Fruit fly (Drosophila melanogaster) whole organism, embryonic: ENCODE results near the gene sbr.

Source experiments
- CG10147 ChIP-seq: fragments of 200-800 bp; sonication (Bioruptor generic); optimal IDR thresholded peaks from 2 replicates; lab custom pipeline; 2019; ENCODE audit warnings: missing biosample characterization, mild to moderate bottlenecking, missing genetic modification characterization, moderate library complexity
- CG10209 ChIP-seq: fragments of 200-800 bp; sonication (Bioruptor generic); optimal IDR thresholded peaks from 3 replicates; lab custom pipeline; 2017; ENCODE audit warnings: missing biosample characterization, mild to moderate bottlenecking, missing genetic modification characterization, missing genetic modification reagents
- CG10267 ChIP-seq: fragments of 200-800 bp; sonication (Bioruptor generic); optimal IDR thresholded peaks from 2 replicates; lab custom pipeline; 2018; ENCODE audit warnings: missing biosample characterization, mild to moderate bottlenecking, missing genetic modification characterization, moderate library complexity
- CG10979 ChIP-seq: fragments of 200-800 bp; sonication (Bioruptor generic); optimal IDR thresholded peaks from 2 replicates; lab custom pipeline; 2018; ENCODE audit warnings: missing biosample characterization, mild to moderate bottlenecking, missing genetic modification characterization, moderate library complexity
- CG12659 ChIP-seq: fragments of 200-800 bp; sonication (Bioruptor generic); optimal IDR thresholded peaks from 3 replicates; lab custom pipeline; 2017; ENCODE audit warnings: mild to moderate bottlenecking, missing biosample characterization, missing genetic modification reagents, missing genetic modification characterization
- CG13424 ChIP-seq: fragments of 200-800 bp; sonication (Bioruptor generic); optimal IDR thresholded peaks from 2 replicates; lab custom pipeline; 2019; ENCODE audit warnings: missing biosample characterization, mild to moderate bottlenecking, missing genetic modification characterization, moderate library complexity
- CG15479 ChIP-seq: fragments of 200-800 bp; sonication (Bioruptor generic); optimal IDR thresholded peaks from 3 replicates; lab custom pipeline; 2019; ENCODE audit warnings: missing biosample characterization, mild to moderate bottlenecking, missing genetic modification characterization, moderate library complexity
- CG15514 ChIP-seq: fragments of 200-800 bp; sonication (Bioruptor generic); optimal IDR thresholded peaks from 3 replicates; lab custom pipeline; 2017; ENCODE audit warnings: missing biosample characterization, missing genetic modification characterization, mild to moderate bottlenecking, moderate library complexity, missing genetic modification reagents
- CG16813 ChIP-seq: fragments of 200-800 bp; sonication (Bioruptor generic); IDR thresholded peaks from 3 replicates; pipeline ENCODE4 v1.3.6; 2022; ENCODE audit warnings: missing biosample characterization, missing genetic modification characterization; ENCODE audit not compliant: partially characterized antibody
- CG18476 ChIP-seq: fragments of 200-800 bp; sonication (Bioruptor generic); optimal IDR thresholded peaks from 2 replicates; lab custom pipeline; 2016; ENCODE audit warnings: missing biosample characterization, mild to moderate bottlenecking, missing genetic modification characterization
- CG2202 ChIP-seq: fragments of 200-800 bp; sonication (Bioruptor generic); optimal IDR thresholded peaks from 2 replicates; lab custom pipeline; 2018; ENCODE audit warnings: missing biosample characterization, mild to moderate bottlenecking, missing genetic modification characterization
- CG34422 ChIP-seq: fragments of 200-800 bp; sonication (Bioruptor generic); IDR thresholded peaks from 3 replicates; pipeline ENCODE4 v1.3.6; 2022; ENCODE audit warnings: missing biosample characterization, missing genetic modification characterization
- CG3838 ChIP-seq: fragments of 200-800 bp; sonication (Bioruptor generic); optimal IDR thresholded peaks from 3 replicates; lab custom pipeline; 2016; ENCODE audit warnings: missing biosample characterization, missing genetic modification characterization
- CG4617 ChIP-seq: fragments of 200-800 bp; sonication (Bioruptor generic); optimal IDR thresholded peaks from 3 replicates; lab custom pipeline; 2016; ENCODE audit warnings: missing biosample characterization, missing genetic modification characterization, borderline replicate concordance
- CG6791 ChIP-seq: fragments of 200-800 bp; sonication (Bioruptor generic); IDR thresholded peaks from 3 replicates; pipeline ENCODE4 v1.3.6; 2022; ENCODE audit warnings: missing biosample characterization, missing genetic modification characterization; ENCODE audit not compliant: partially characterized antibody
- CG8924 ChIP-seq: fragments of 200-800 bp; optimal IDR thresholded peaks from 3 replicates; lab custom pipeline; 2019; ENCODE audit warnings: missing biosample characterization, mild to moderate bottlenecking, missing genetic modification characterization, moderate library complexity
- CG9797 ChIP-seq: fragments of 200-800 bp; sonication (Bioruptor generic); optimal IDR thresholded peaks from 3 replicates; lab custom pipeline; 2018; ENCODE audit warnings: missing biosample characterization, mild to moderate bottlenecking, missing genetic modification characterization
- CTCF ChIP-seq: fragments of 200-800 bp; sonication (Bioruptor generic); optimal IDR thresholded peaks from 2 replicates; lab custom pipeline; 2017; ENCODE audit warnings: missing biosample characterization, mild to moderate bottlenecking, missing genetic modification characterization, moderate library complexity
- CoRest ChIP-seq: fragments of 200-800 bp; sonication (Bioruptor generic); optimal IDR thresholded peaks from 3 replicates; lab custom pipeline; 2018; ENCODE audit warnings: missing biosample characterization, mild to moderate bottlenecking, missing genetic modification characterization, moderate library complexity
- Dll ChIP-seq: fragments of 200-800 bp; sonication (Bioruptor generic); IDR thresholded peaks from 4 replicates; pipeline ENCODE4 v1.3.6; 2022; ENCODE audit warnings: missing biosample characterization, missing genetic modification characterization; ENCODE audit not compliant: partially characterized antibody
- Dref ChIP-seq: fragments of 200-800 bp; sonication (Bioruptor generic); IDR thresholded peaks from 2 replicates; pipeline ENCODE4 v1.3.6; 2022; ENCODE audit warnings: missing biosample characterization, missing genetic modification characterization
- Eip74EF ChIP-seq, 2 experiments: fragments of 200-800 bp in 1 of 2; fragments of >200 bp in 1 of 2; sonication (Bioruptor generic) in 1 of 2; optimal IDR thresholded peaks; 2 replicates each; lab custom pipeline; 2017 to 2019; ENCODE audit warnings: missing biosample characterization in 2 of 2, missing genetic modification characterization in 2 of 2, mild to moderate bottlenecking in 1 of 2, moderate library complexity in 1 of 2
- Elba2 ChIP-seq: fragments of 200-800 bp; sonication (Bioruptor generic); optimal IDR thresholded peaks from 3 replicates; lab custom pipeline; 2016; ENCODE audit warnings: missing biosample characterization, missing genetic modification characterization
- Ets97D ChIP-seq: fragments of 200-800 bp; sonication (Bioruptor generic); optimal IDR thresholded peaks from 3 replicates; lab custom pipeline; 2016; ENCODE audit warnings: missing biosample characterization, missing genetic modification characterization
- HLH4C ChIP-seq: fragments of 200-800 bp; sonication (Bioruptor generic); IDR thresholded peaks from 3 replicates; pipeline ENCODE4 v1.3.6; 2022; ENCODE audit warnings: missing biosample characterization, missing genetic modification characterization; ENCODE audit not compliant: partially characterized antibody
- MBD-R2 ChIP-seq: fragments of 200-800 bp; sonication (Bioruptor generic); IDR thresholded peaks from 2 replicates; pipeline ENCODE4 v1.3.6; 2022; ENCODE audit warnings: missing biosample characterization, missing genetic modification characterization
- Sox102F ChIP-seq: fragments of 200-800 bp; sonication (Bioruptor generic); optimal IDR thresholded peaks from 2 replicates; lab custom pipeline; 2018; ENCODE audit warnings: missing biosample characterization, mild to moderate bottlenecking, missing genetic modification characterization, moderate library complexity
- Sry-β ChIP-seq: fragments of 200-800 bp; sonication (Bioruptor generic); optimal IDR thresholded peaks from 2 replicates; lab custom pipeline; 2018; ENCODE audit warnings: missing biosample characterization, mild to moderate bottlenecking, missing genetic modification characterization, moderate library complexity
- Ssrp ChIP-seq: fragments of 200-800 bp; sonication (Bioruptor generic); optimal IDR thresholded peaks from 2 replicates; lab custom pipeline; 2018; ENCODE audit warnings: missing biosample characterization, mild to moderate bottlenecking, missing genetic modification characterization, moderate library complexity
- Usf ChIP-seq: fragments of 200-800 bp; sonication (Bioruptor generic); optimal IDR thresholded peaks from 2 replicates; lab custom pipeline; 2017; ENCODE audit warnings: missing genotype, missing biosample characterization, missing genetic modification characterization
- YL-1 ChIP-seq: fragments of 200-800 bp; sonication (Bioruptor generic); optimal IDR thresholded peaks from 3 replicates; lab custom pipeline; 2017; ENCODE audit warnings: missing biosample characterization, mild to moderate bottlenecking, missing genetic modification characterization
- az2 ChIP-seq: fragments of 200-800 bp; sonication (Bioruptor generic); optimal IDR thresholded peaks from 3 replicates; lab custom pipeline; 2016; ENCODE audit warnings: missing biosample characterization, missing genetic modification characterization
- bbx ChIP-seq: fragments of 200-800 bp; sonication (Bioruptor generic); IDR thresholded peaks from 2 replicates; pipeline ENCODE4 v1.3.6; 2022; ENCODE audit warnings: missing biosample characterization, missing genetic modification characterization; ENCODE audit not compliant: partially characterized antibody
- chn ChIP-seq: fragments of 200-800 bp; sonication (Bioruptor generic); optimal IDR thresholded peaks from 2 replicates; lab custom pipeline; 2016; ENCODE audit warnings: missing biosample characterization, missing genetic modification characterization
- croc ChIP-seq: fragments of 200-800 bp; sonication (Bioruptor generic); conservative IDR thresholded peaks from 3 replicates; pipeline ENCODE4 v1.3.6; 2022; ENCODE audit warnings: missing biosample characterization, missing genetic modification characterization
- danr ChIP-seq: fragments of 200-800 bp; sonication (Bioruptor generic); IDR thresholded peaks from 2 replicates; pipeline ENCODE4 v1.3.6; 2022; ENCODE audit warnings: missing biosample characterization, missing genetic modification characterization
- disco-r ChIP-seq: fragments of 200-800 bp; sonication (Bioruptor generic); optimal IDR thresholded peaks from 2 replicates; lab custom pipeline; 2016; ENCODE audit warnings: missing biosample characterization, missing genetic modification characterization
- dmrt99B ChIP-seq: fragments of 200-800 bp; sonication (Bioruptor generic); optimal IDR thresholded peaks from 2 replicates; lab custom pipeline; 2018; ENCODE audit warnings: missing biosample characterization, mild to moderate bottlenecking, missing genetic modification characterization, moderate library complexity
- eve ChIP-seq, 2 experiments: fragments of >200 bp; optimal IDR thresholded peaks; 2 replicates each; lab custom pipeline; 2017; ENCODE audit warnings: missing biosample characterization in 2 of 2, missing genetic modification characterization in 2 of 2
- gfzf ChIP-seq: fragments of 200-800 bp; sonication (Bioruptor generic); optimal IDR thresholded peaks from 2 replicates; lab custom pipeline; 2016; ENCODE audit warnings: missing biosample characterization, mild to moderate bottlenecking, missing genetic modification characterization, moderate library complexity
- gro ChIP-seq: fragments of 200-800 bp; sonication (Bioruptor generic); optimal IDR thresholded peaks from 2 replicates; lab custom pipeline; 2016; ENCODE audit warnings: missing biosample characterization, missing genetic modification characterization
- gt ChIP-seq: fragments of 200-800 bp; sonication (Bioruptor generic); IDR thresholded peaks from 2 replicates; pipeline ENCODE4 v1.3.6; 2022; ENCODE audit warnings: missing biosample characterization, missing genetic modification characterization
- nerfin-2 ChIP-seq: fragments of 200-800 bp; sonication (Bioruptor generic); IDR thresholded peaks from 2 replicates; pipeline ENCODE4 v1.3.6; 2022; ENCODE audit warnings: missing biosample characterization, missing genetic modification characterization; ENCODE audit not compliant: partially characterized antibody
- odd ChIP-seq: fragments of 200-800 bp; sonication (Bioruptor generic); optimal IDR thresholded peaks from 2 replicates; lab custom pipeline; 2017; ENCODE audit warnings: missing biosample characterization, mild to moderate bottlenecking, missing genetic modification characterization
- row ChIP-seq: fragments of 200-800 bp; sonication (Bioruptor generic); IDR thresholded peaks from 3 replicates; pipeline ENCODE4 v1.3.6; 2022; ENCODE audit warnings: missing biosample characterization, missing genetic modification characterization
- sd ChIP-seq: fragments of 200-800 bp; sonication (Bioruptor generic); optimal IDR thresholded peaks from 3 replicates; lab custom pipeline; 2018; ENCODE audit warnings: missing biosample characterization, mild to moderate bottlenecking, missing genetic modification characterization, moderate library complexity
- sqz ChIP-seq: fragments of 200-800 bp; sonication (Bioruptor generic); optimal IDR thresholded peaks from 3 replicates; lab custom pipeline; 2018; ENCODE audit warnings: missing biosample characterization, mild to moderate bottlenecking, missing genetic modification characterization
- twi ChIP-seq: fragments of 200-800 bp; optimal IDR thresholded peaks from 2 replicates; lab custom pipeline; 2019; ENCODE audit warnings: missing biosample characterization, mild to moderate bottlenecking, missing genetic modification characterization, moderate library complexity
- unpg ChIP-seq: fragments of 200-800 bp; sonication (Bioruptor generic); optimal IDR thresholded peaks from 3 replicates; lab custom pipeline; 2018; ENCODE audit warnings: missing biosample characterization, mild to moderate bottlenecking, missing genetic modification characterization, moderate library complexity
- vnd ChIP-seq: fragments of 200-800 bp; sonication (Bioruptor generic); IDR thresholded peaks from 3 replicates; pipeline ENCODE4 v1.3.6; 2022; ENCODE audit warnings: missing biosample characterization, missing genetic modification characterization; ENCODE audit not compliant: partially characterized antibody

Gene sbr

dm6 chrX:10848565-10848964 lies 1.7 kb upstream of the sbr start, which contains the start of gene CG2202:
CG2202 (plus strand) TSS chrX:10848757.
- TF ChIP-seq CG16813: peak; percentile 80
- no peak for TF ChIP-seq croc (GFP tag; lab: Robert Waterston, UW)
- no peak for TF ChIP-seq disco-r (GFP tag; lab: Kevin White, UChicago)
- TF ChIP-seq unpg (GFP tag; lab: Kevin White, UChicago): no peak
- TF ChIP-seq chn (GFP tag; lab: Kevin White, UChicago): no peak
- no peak for TF ChIP-seq CoRest
- TF ChIP-seq gfzf (GFP tag; lab: Kevin White, UChicago): peak; percentile 74
- peak; percentile 16 for TF ChIP-seq Ets97D
- peak; percentile 48 for TF ChIP-seq sd (tag; lab: Kevin White, UChicago)
- no peak for TF ChIP-seq gt (GFP tag; lab: Robert Waterston, UW)
- peak; percentile 71 for TF ChIP-seq CG4617 (GFP tag; lab: Kevin White, UChicago)
- TF ChIP-seq row (GFP tag; lab: Robert Waterston, UW): peak; percentile 62; the same call in 2 of the 3 replicates
- TF ChIP-seq CG2202 (tag; lab: Kevin White, UChicago): peak; percentile 5
- peak; percentile 65 for TF ChIP-seq CG9797 (GFP tag; lab: Kevin White, UChicago)
- TF ChIP-seq danr (GFP tag; lab: Robert Waterston, UW): no peak
- peak; percentile 29 for TF ChIP-seq CG12659 (GFP tag; lab: Kevin White, UChicago)
- peak; percentile 30 for TF ChIP-seq CG8924 (tag; lab: Kevin White, UChicago)
- peak; percentile 68; the same call in 2 of the 3 replicates for TF ChIP-seq HLH4C (GFP tag; lab: Robert Waterston, UW)
- no peak for TF ChIP-seq sqz (GFP tag; lab: Kevin White, UChicago)
- TF ChIP-seq CG10209 (GFP tag; lab: Kevin White, UChicago): no peak
- peak; percentile 10 for TF ChIP-seq CG13424 (tag; lab: Kevin White, UChicago)
- no peak for TF ChIP-seq dmrt99B
- TF ChIP-seq CG6791 (GFP tag; lab: Robert Waterston, UW): peak; percentile 53
- TF ChIP-seq vnd (GFP tag; lab: Robert Waterston, UW): peak; percentile 69
- no peak for TF ChIP-seq eve (GFP tag; optimal IDR thresholded peaks at IDR 0.05; lab: Kevin White, UChicago)
- TF ChIP-seq nerfin-2 (GFP tag; lab: Robert Waterston, UW): 0 out of 2 replicates have a peak, but pooled peaks have one; percentile 55
- TF ChIP-seq Ssrp (tag; lab: Kevin White, UChicago): no peak
- TF ChIP-seq CG10979 (tag; lab: Kevin White, UChicago): no peak
- TF ChIP-seq CTCF (GFP tag; lab: Kevin White, UChicago): peak; percentile 10
- no peak for TF ChIP-seq gro (GFP tag; lab: Kevin White, UChicago)
- peak; percentile 79 for TF ChIP-seq Dll (GFP tag; lab: Robert Waterston, UW)
- no peak for TF ChIP-seq Sox102F (GFP tag; lab: Kevin White, UChicago)
- no peak for TF ChIP-seq odd (GFP tag; lab: Kevin White, UChicago)
- no peak for TF ChIP-seq CG10147 (GFP tag; lab: Kevin White, UChicago)
- TF ChIP-seq Eip74EF (GFP tag; optimal IDR thresholded peaks at IDR 0.05; lab: Kevin White, UChicago): no peak
- TF ChIP-seq CG18476 (GFP tag; lab: Kevin White, UChicago): no peak
- TF ChIP-seq CG3838 (GFP tag; lab: Kevin White, UChicago): no peak
- TF ChIP-seq CG15514 (GFP tag; lab: Kevin White, UChicago): peak; percentile 24
- TF ChIP-seq CG15479: no peak
- peak; percentile 61 for TF ChIP-seq bbx (GFP tag; lab: Robert Waterston, UW)
- TF ChIP-seq YL-1: peak; percentile 39
- TF ChIP-seq CG34422 (GFP tag; lab: Robert Waterston, UW): no peak
- TF ChIP-seq az2: no peak
- peak; percentile 71 for TF ChIP-seq Dref (GFP tag; lab: Robert Waterston, UW)
- TF ChIP-seq Sry-β (GFP tag; lab: Kevin White, UChicago): peak; percentile 3
- no peak for TF ChIP-seq twi (tag; lab: Kevin White, UChicago)
- peak; percentile 25 for TF ChIP-seq CG10267 (tag; lab: Kevin White, UChicago)
- no peak for TF ChIP-seq Elba2 (GFP tag; lab: Kevin White, UChicago)
- TF ChIP-seq Usf (GFP tag; lab: Kevin White, UChicago): no peak
- peak; percentile 74 for TF ChIP-seq MBD-R2 (GFP tag; lab: Robert Waterston, UW)
